Fruit fly (Drosophila melanogaster) whole organism, embryonic: ENCODE measurements around the gene CG13385.
A peak's percentile ranks its signal among the peaks of the same experiment; 100 is the strongest.

ENCODE experiments used
- ATbp ChIP-seq: fragments of 200-800 bp; sonication (Bioruptor generic); optimal IDR thresholded peaks from 2 replicates; lab custom pipeline; 2017; ENCODE audit warnings: missing biosample characterization, mild to moderate bottlenecking, missing genetic modification characterization, missing genetic modification reagents
- BEAF-32 ChIP-seq: fragments of 200-800 bp; sonication (Bioruptor generic); optimal IDR thresholded peaks from 3 replicates; lab custom pipeline; 2017; ENCODE audit warnings: missing biosample characterization, missing genetic modification characterization, mild to moderate bottlenecking, moderate library complexity, missing genetic modification reagents
- Blimp-1 ChIP-seq: fragments of 200-800 bp; sonication (Bioruptor generic); optimal IDR thresholded peaks from 3 replicates; lab custom pipeline; 2018; ENCODE audit warnings: missing biosample characterization, missing genetic modification characterization, mild to moderate bottlenecking, moderate library complexity, missing genetic modification reagents
- CG10209 ChIP-seq: fragments of 200-800 bp; sonication (Bioruptor generic); optimal IDR thresholded peaks from 3 replicates; lab custom pipeline; 2017; ENCODE audit warnings: missing biosample characterization, mild to moderate bottlenecking, missing genetic modification characterization, missing genetic modification reagents
- CG1024 ChIP-seq: fragments of 200-800 bp; sonication (Bioruptor generic); IDR thresholded peaks from 2 replicates; pipeline ENCODE4 v1.3.6; 2022; ENCODE audit warnings: missing biosample characterization, missing genetic modification characterization
- CG11085 ChIP-seq: fragments of 200-800 bp; sonication (Bioruptor generic); IDR thresholded peaks from 2 replicates; pipeline ENCODE4 v1.3.6; 2022; ENCODE audit warnings: missing biosample characterization, missing genetic modification characterization
- CG12236 ChIP-seq: fragments of 200-800 bp; sonication (Bioruptor generic); optimal IDR thresholded peaks from 2 replicates; lab custom pipeline; 2016; ENCODE audit warnings: missing biosample characterization, missing genetic modification characterization
- CG1233 ChIP-seq: fragments of 200-800 bp; sonication (Bioruptor generic); optimal IDR thresholded peaks from 4 replicates; lab custom pipeline; 2018; ENCODE audit warnings: missing biosample characterization, mild to moderate bottlenecking, missing genetic modification characterization
- CG12659 ChIP-seq: fragments of 200-800 bp; sonication (Bioruptor generic); optimal IDR thresholded peaks from 3 replicates; lab custom pipeline; 2017; ENCODE audit warnings: mild to moderate bottlenecking, missing biosample characterization, missing genetic modification reagents, missing genetic modification characterization
- CG13287 ChIP-seq: fragments of 200-800 bp; sonication (Bioruptor generic); IDR thresholded peaks from 2 replicates; pipeline ENCODE4 v1.3.6; 2022; ENCODE audit warnings: missing biosample characterization, missing genetic modification characterization; ENCODE audit not compliant: partially characterized antibody
- CG13624 ChIP-seq: fragments of 200-800 bp; sonication (Bioruptor generic); optimal IDR thresholded peaks from 2 replicates; lab custom pipeline; 2016; ENCODE audit warnings: missing biosample characterization, missing genetic modification characterization
- CG15601 ChIP-seq: fragments of 200-800 bp; sonication (Bioruptor generic); optimal IDR thresholded peaks from 3 replicates; lab custom pipeline; 2019; ENCODE audit warnings: missing biosample characterization, mild to moderate bottlenecking, missing genetic modification characterization, moderate library complexity
- CG15696 ChIP-seq: fragments of 200-800 bp; sonication (Bioruptor generic); optimal IDR thresholded peaks from 2 replicates; lab custom pipeline; 2019; ENCODE audit warnings: missing biosample characterization, mild to moderate bottlenecking, missing genetic modification characterization, moderate library complexity
- CG16863 ChIP-seq: fragments of 200-800 bp; sonication (Bioruptor generic); optimal IDR thresholded peaks from 3 replicates; lab custom pipeline; 2016; ENCODE audit warnings: missing biosample characterization, missing genetic modification characterization
- CG17829 ChIP-seq: fragments of 200-800 bp; optimal IDR thresholded peaks from 2 replicates; lab custom pipeline; 2019; ENCODE audit warnings: missing biosample characterization, mild to moderate bottlenecking, missing genetic modification characterization, moderate library complexity
- CG1832 ChIP-seq: fragments of 200-800 bp; sonication (Bioruptor generic); optimal IDR thresholded peaks from 2 replicates; lab custom pipeline; 2017; ENCODE audit warnings: missing biosample characterization, mild to moderate bottlenecking, missing genetic modification characterization, inconsistent platforms
- CG18764 ChIP-seq: fragments of 200-800 bp; sonication (Bioruptor generic); optimal IDR thresholded peaks from 3 replicates; lab custom pipeline; 2016; ENCODE audit warnings: missing biosample characterization, missing genetic modification characterization
- CG2116 ChIP-seq: fragments of 200-800 bp; sonication (Bioruptor generic); optimal IDR thresholded peaks from 3 replicates; lab custom pipeline; 2018; ENCODE audit warnings: missing biosample characterization, mild to moderate bottlenecking, missing genetic modification characterization
- CG2875 ChIP-seq: fragments of 200-800 bp; sonication (Bioruptor generic); optimal IDR thresholded peaks from 2 replicates; lab custom pipeline; 2017; ENCODE audit warnings: missing biosample characterization, mild to moderate bottlenecking, missing genetic modification characterization, missing genetic modification reagents
- CG2889 ChIP-seq: fragments of 200-800 bp; sonication (Bioruptor generic); IDR thresholded peaks from 3 replicates; pipeline ENCODE4 v1.3.6; 2022; ENCODE audit warnings: missing biosample characterization, missing genetic modification characterization
- CG32532 ChIP-seq: fragments of 200-800 bp; sonication (Bioruptor generic); IDR thresholded peaks from 2 replicates; pipeline ENCODE4 v1.3.6; 2022; ENCODE audit warnings: missing biosample characterization, missing genetic modification characterization
- CG6854 ChIP-seq: fragments of 200-800 bp; sonication (Bioruptor generic); optimal IDR thresholded peaks from 3 replicates; lab custom pipeline; 2017; ENCODE audit warnings: missing biosample characterization, mild to moderate bottlenecking, missing genetic modification characterization
- Chrac-16 ChIP-seq: fragments of 200-800 bp; sonication (Bioruptor generic); optimal IDR thresholded peaks from 3 replicates; lab custom pipeline; 2016; ENCODE audit warnings: missing biosample characterization, missing genetic modification characterization
- CoRest ChIP-seq: fragments of 200-800 bp; sonication (Bioruptor generic); optimal IDR thresholded peaks from 3 replicates; lab custom pipeline; 2018; ENCODE audit warnings: missing biosample characterization, mild to moderate bottlenecking, missing genetic modification characterization, moderate library complexity
- Dbx ChIP-seq: fragments of 200-800 bp; sonication (Bioruptor generic); IDR thresholded peaks from 3 replicates; pipeline ENCODE4 v1.3.6; 2022; ENCODE audit warnings: missing biosample characterization, missing genetic modification characterization
- Deaf1 ChIP-seq: fragments of 200-800 bp; optimal IDR thresholded peaks from 3 replicates; lab custom pipeline; 2019; ENCODE audit warnings: missing biosample characterization, mild to moderate bottlenecking, missing genetic modification characterization, moderate library complexity
- HmgZ ChIP-seq: fragments of 200-800 bp; sonication (Bioruptor generic); optimal IDR thresholded peaks from 2 replicates; lab custom pipeline; 2018; ENCODE audit warnings: missing biosample characterization, mild to moderate bottlenecking, missing genetic modification characterization
- Lpt ChIP-seq: fragments of >200 bp; optimal IDR thresholded peaks from 2 replicates; lab custom pipeline; 2018; ENCODE audit warnings: missing biosample characterization, missing genetic modification characterization
- MBD-R2 ChIP-seq: fragments of 200-800 bp; sonication (Bioruptor generic); IDR thresholded peaks from 2 replicates; pipeline ENCODE4 v1.3.6; 2022; ENCODE audit warnings: missing biosample characterization, missing genetic modification characterization
- Mrtf ChIP-seq: fragments of 200-800 bp; sonication (Bioruptor generic); IDR thresholded peaks from 3 replicates; pipeline ENCODE4 v1.3.6; 2022; ENCODE audit warnings: missing biosample characterization, missing genetic modification characterization
- Oaz ChIP-seq: fragments of 200-800 bp; sonication (Bioruptor generic); IDR thresholded peaks from 2 replicates; pipeline ENCODE4 v1.3.6; 2022; ENCODE audit warnings: missing biosample characterization, missing genetic modification characterization
- Poxn ChIP-seq: fragments of 200-800 bp; sonication (Bioruptor generic); IDR thresholded peaks from 2 replicates; pipeline ENCODE4 v1.3.6; 2022; ENCODE audit warnings: missing biosample characterization, missing genetic modification characterization
- Rfx ChIP-seq: fragments of 200-800 bp; sonication (Bioruptor generic); IDR thresholded peaks from 2 replicates; pipeline ENCODE4 v1.3.6; 2022; ENCODE audit warnings: missing biosample characterization, missing genetic modification characterization
- Xrp1 ChIP-seq: fragments of 200-800 bp; sonication (Bioruptor generic); IDR thresholded peaks from 2 replicates; pipeline ENCODE4 v1.3.6; 2022; ENCODE audit warnings: missing biosample characterization, missing genetic modification characterization
- YL-1 ChIP-seq: fragments of 200-800 bp; sonication (Bioruptor generic); optimal IDR thresholded peaks from 3 replicates; lab custom pipeline; 2017; ENCODE audit warnings: missing biosample characterization, mild to moderate bottlenecking, missing genetic modification characterization
- abd-A ChIP-seq: fragments of 200-800 bp; sonication (Bioruptor generic); optimal IDR thresholded peaks from 3 replicates; lab custom pipeline; 2019; ENCODE audit warnings: missing biosample characterization, mild to moderate bottlenecking, missing genetic modification characterization, moderate library complexity
- btn ChIP-seq: fragments of 200-800 bp; sonication (Bioruptor generic); optimal IDR thresholded peaks from 2 replicates; lab custom pipeline; 2016; ENCODE audit warnings: missing biosample characterization, missing genetic modification characterization
- cad ChIP-seq: fragments of >200 bp; optimal IDR thresholded peaks from 2 replicates; lab custom pipeline; 2017; ENCODE audit warnings: missing biosample characterization, missing genetic modification characterization
- caup ChIP-seq: fragments of 200-800 bp; sonication (Bioruptor generic); optimal IDR thresholded peaks from 3 replicates; lab custom pipeline; 2017; ENCODE audit warnings: missing biosample characterization, mild to moderate bottlenecking, missing genetic modification characterization, moderate library complexity; ENCODE audit not compliant: severe bottlenecking
- dm ChIP-seq: fragments of 200-800 bp; sonication (Bioruptor generic); optimal IDR thresholded peaks from 3 replicates; lab custom pipeline; 2016; ENCODE audit warnings: missing biosample characterization, missing genetic modification characterization
- emc ChIP-seq: fragments of 200-800 bp; sonication (Bioruptor generic); optimal IDR thresholded peaks from 2 replicates; lab custom pipeline; 2016; ENCODE audit warnings: missing biosample characterization, missing genetic modification characterization
- kni ChIP-seq: fragments of 200-800 bp; sonication (Bioruptor generic); optimal IDR thresholded peaks from 3 replicates; lab custom pipeline; 2017; ENCODE audit warnings: mild to moderate bottlenecking, missing biosample characterization, missing genetic modification reagents, missing genetic modification characterization
- oc ChIP-seq: fragments of 200-800 bp; sonication (Bioruptor generic); optimal IDR thresholded peaks from 2 replicates; lab custom pipeline; 2018; ENCODE audit warnings: missing biosample characterization, mild to moderate bottlenecking, missing genetic modification characterization, moderate library complexity
- prd ChIP-seq, 3 experiments: fragments of >200 bp in 2 of 3; fragments of 200-800 bp in 1 of 3; sonication (Bioruptor generic) in 1 of 3; optimal IDR thresholded peaks in 2 of 3; IDR thresholded peaks in 1 of 3; 2 replicates in 2 of 3; 3 replicates in 1 of 3; pipeline versions ENCODE4 v1.3.6 to Lab custom; 2017 to 2022; ENCODE audit warnings: missing biosample characterization in 1 of 3, missing genetic modification characterization in 1 of 3
- pros ChIP-seq: fragments of 200-800 bp; sonication (Bioruptor generic); optimal IDR thresholded peaks from 3 replicates; lab custom pipeline; 2019; ENCODE audit warnings: missing biosample characterization, mild to moderate bottlenecking, missing genetic modification characterization, moderate library complexity
- shn ChIP-seq: fragments of 200-800 bp; sonication (Bioruptor generic); optimal IDR thresholded peaks from 3 replicates; lab custom pipeline; 2016; ENCODE audit warnings: missing biosample characterization, missing genetic modification characterization
- slp2 ChIP-seq: fragments of 200-800 bp; sonication (Bioruptor generic); optimal IDR thresholded peaks from 2 replicates; lab custom pipeline; 2016; ENCODE audit warnings: missing biosample characterization, missing genetic modification characterization
- tll ChIP-seq, 2 experiments: fragments of 200-800 bp in 1 of 2; fragments of >200 bp in 1 of 2; sonication (Bioruptor generic) in 1 of 2; optimal IDR thresholded peaks; 2 replicates each; lab custom pipeline; 2017 to 2019; ENCODE audit warnings: missing biosample characterization in 2 of 2, missing genetic modification characterization in 2 of 2, mild to moderate bottlenecking in 1 of 2, moderate library complexity in 1 of 2
- vvl ChIP-seq: fragments of 200-800 bp; sonication (Bioruptor generic); IDR thresholded peaks from 2 replicates; pipeline ENCODE4 v1.3.6; 2022; ENCODE audit warnings: missing biosample characterization, missing genetic modification characterization

CG13385 gene

dm6 chr2L:8416350-8417046 lies 20.0 kb downstream of the CG13385 start (continued):
- TF ChIP-seq Rfx: no peak
- TF ChIP-seq Chrac-16: no peak
- TF ChIP-seq cad: no peak
- TF ChIP-seq Deaf1: peak; percentile 43
- TF ChIP-seq oc (tag; lab: Kevin White, UChicago): no peak
- TF ChIP-seq emc (GFP tag; lab: Kevin White, UChicago): no peak
- TF ChIP-seq abd-A (tag; lab: Kevin White, UChicago): no peak
- peak; percentile 36; the same call in 1 of the 2 replicates for TF ChIP-seq Xrp1 (GFP tag; lab: Robert Waterston, UW)
- TF ChIP-seq CG12236: peak; percentile 16
- TF ChIP-seq CG1024 (GFP tag; lab: Robert Waterston, UW): 0 out of 2 replicates have a peak, but pooled peaks have one; percentile 11
- TF ChIP-seq CG1832 (GFP tag; lab: Kevin White, UChicago): peak; percentile 82
- TF ChIP-seq slp2 (GFP tag; lab: Kevin White, UChicago): no peak
- no peak for TF ChIP-seq vvl (GFP tag; lab: Robert Waterston, UW)
- no peak for TF ChIP-seq CG16863 (GFP tag; lab: Kevin White, UChicago)
- peak; percentile 79 for TF ChIP-seq CG13624 (GFP tag; lab: Kevin White, UChicago)
- TF ChIP-seq btn (GFP tag; lab: Kevin White, UChicago): peak; percentile 29
- TF ChIP-seq CG11085 (GFP tag; lab: Robert Waterston, UW): no peak
- no peak for TF ChIP-seq Poxn (GFP tag; lab: Robert Waterston, UW)
- peak; percentile 17 for TF ChIP-seq YL-1
- no peak for TF ChIP-seq prd (optimal IDR thresholded peaks at IDR 0.05; lab: Kevin White, UChicago)
- no peak for TF ChIP-seq prd (GFP tag; IDR thresholded peaks at IDR 0.05; lab: Robert Waterston, UW)
- TF ChIP-seq Blimp-1 (GFP tag; lab: Kevin White, UChicago): no peak
- TF ChIP-seq CG12659 (GFP tag; lab: Kevin White, UChicago): no peak
- peak; percentile 89 for TF ChIP-seq pros
- 0 out of 3 replicates have a peak, but pooled peaks have one; percentile 49 for TF ChIP-seq Dbx
- TF ChIP-seq CG18764 (GFP tag; lab: Kevin White, UChicago): no peak
- no peak for TF ChIP-seq CG2875
- no peak for TF ChIP-seq HmgZ (tag; lab: Kevin White, UChicago)
- no peak for TF ChIP-seq CoRest (tag; lab: Kevin White, UChicago)
- no peak for TF ChIP-seq Oaz
- TF ChIP-seq CG2889: peak; percentile 78
- TF ChIP-seq ATbp (GFP tag; lab: Kevin White, UChicago): no peak
- no peak for TF ChIP-seq dm (GFP tag; lab: Kevin White, UChicago)
- TF ChIP-seq CG15696: peak; percentile 32
- no peak for TF ChIP-seq CG1233 (GFP tag; lab: Kevin White, UChicago)
- TF ChIP-seq MBD-R2 (GFP tag; lab: Robert Waterston, UW): no peak
- no peak for TF ChIP-seq CG17829 (tag; lab: Kevin White, UChicago)
- TF ChIP-seq Lpt (GFP tag; lab: Kevin White, UChicago): no peak
- TF ChIP-seq BEAF-32 (GFP tag; lab: Kevin White, UChicago): no peak
- TF ChIP-seq caup (GFP tag; lab: Kevin White, UChicago): no peak
- peak; percentile 51 for TF ChIP-seq CG10209
- peak; percentile 17; the same call in 1 of the 2 replicates for TF ChIP-seq CG13287
- TF ChIP-seq CG2116: peak; percentile 14
- no peak for TF ChIP-seq shn
- TF ChIP-seq tll (GFP tag; optimal IDR thresholded peaks at IDR 0.05; lab: Kevin White, UChicago): peak in 1 of 2 experiments; percentile 99
- no peak for TF ChIP-seq Mrtf
- peak; percentile 40 for TF ChIP-seq kni (GFP tag; lab: Kevin White, UChicago)
- no peak for TF ChIP-seq CG6854 (GFP tag; lab: Kevin White, UChicago)
- TF ChIP-seq CG15601 (tag; lab: Kevin White, UChicago): no peak
- 0 out of 2 replicates have a peak, but pooled peaks have one; percentile 41 for TF ChIP-seq CG32532 (GFP tag; lab: Robert Waterston, UW)
